Worm (Caenorhabditis elegans) whole organism, late embryonic: ENCODE measurements around the gene C05D12.2.
A peak's percentile ranks its signal among the peaks of the same experiment; 100 is the strongest.

Experiments
- Y22D7AL.16 ChIP-seq: sonication (generic microtip); optimal IDR thresholded peaks from 2 replicates; lab custom pipeline; 2016; ENCODE audit warnings: missing genetic modification characterization, missing compliant biosample characterization
- ama-1 ChIP-seq: fragments of 150-350 bp; optimal IDR thresholded peaks from 2 replicates; lab custom pipeline; 2014
- ceh-9 ChIP-seq: sonication (generic microtip); optimal IDR thresholded peaks from 2 replicates; lab custom pipeline; 2016; ENCODE audit warnings: mild to moderate bottlenecking, missing genetic modification characterization, inconsistent platforms, missing compliant biosample characterization
- dmd-4 ChIP-seq: sonication (generic microtip); optimal IDR thresholded peaks from 2 replicates; lab custom pipeline; 2016; ENCODE audit warnings: borderline replicate concordance, missing genetic modification characterization, missing compliant biosample characterization
- pag-3 ChIP-seq: sonication (generic microtip); optimal IDR thresholded peaks from 2 replicates; lab custom pipeline; 2016; ENCODE audit warnings: missing compliant biosample characterization, missing genetic modification characterization, borderline replicate concordance
- syd-9 ChIP-seq: sonication (generic microtip); optimal IDR thresholded peaks from 2 replicates; lab custom pipeline; 2016; ENCODE audit warnings: mild to moderate bottlenecking, missing genetic modification characterization, moderate library complexity, missing compliant biosample characterization

- TF ChIP-seq ama-1 (lab: Kevin White, UChicago) (no peak), ceh-9 (tag; lab: Kevin White, UChicago) (no peak), pag-3 (tag; lab: Kevin White, UChicago) (peak; percentile 42), dmd-4 (tag; lab: Kevin White, UChicago) (no peak), Y22D7AL.16 (tag; lab: Kevin White, UChicago) (peak; percentile 37), syd-9 (tag; lab: Kevin White, UChicago) (peak; percentile 45)
Observed at ce11 chrII:11453025-11453424, 34.9 kb downstream of the C05D12.2 start, which contains the start of gene rsp-1.
